Worm (Caenorhabditis elegans): Measurements from ENCODE around the gene F11C7.7.

- TF ChIP-seq mep-1 (tag; optimal IDR thresholded peaks at IDR 0.05) = no peak
- no peak for TF ChIP-seq dpl-1 (GFP tag; optimal IDR thresholded peaks at IDR 0.05)
- TF ChIP-seq nhr-12 (tag; optimal IDR thresholded peaks at IDR 0.05) = no peak
- no peak for TF ChIP-seq fos-1 (tag; optimal IDR thresholded peaks at IDR 0.05)
- TF ChIP-seq nhr-237 (tag; optimal IDR thresholded peaks at IDR 0.05) = no peak
- no peak for TF ChIP-seq nhr-11 (tag; optimal IDR thresholded peaks at IDR 0.05)
- no peak for TF ChIP-seq lin-35 (GFP tag; optimal IDR thresholded peaks at IDR 0.05)
- TF ChIP-seq pag-3 (tag; optimal IDR thresholded peaks at IDR 0.05; ENCODE audit: borderline replicate concordance, insufficient read depth) = no peak
- no peak for TF ChIP-seq unc-98 (GFP tag; IDR thresholded peaks at IDR 0.05)
- TF ChIP-seq hlh-17 (GFP tag; optimal IDR thresholded peaks at IDR 0.05; ENCODE audit: borderline replicate concordance) = no peak
- TF ChIP-seq C16A3.4 (tag; optimal IDR thresholded peaks at IDR 0.05) = no peak
- no peak for TF ChIP-seq jun-1 (tag; optimal IDR thresholded peaks at IDR 0.05)
- no peak for TF ChIP-seq nhr-19 (GFP tag; conservative IDR thresholded peaks at IDR 0.05)
Observed at ce11 chrX:17375877-17376276, 22.5 kb upstream of the F11C7.7 start.

Data from whole organism, L1 larva.